Worm (Caenorhabditis elegans) whole organism, mixed stage, embryonic: Measurements from ENCODE around the gene F41G3.18.

ENCODE experiments used
- ceh-39 ChIP-seq: fragments of 150-350 bp; optimal IDR thresholded peaks from 2 replicates; lab custom pipeline; 2014; ENCODE audit warnings: missing biosample characterization, missing genetic modification characterization
- ces-1 ChIP-seq: fragments of 150-350 bp; optimal IDR thresholded peaks from 2 replicates; lab custom pipeline; 2014; ENCODE audit warnings: missing biosample characterization, missing genetic modification reagents, missing genetic modification characterization
- elt-1 ChIP-seq: sonication (generic microtip); optimal IDR thresholded peaks from 2 replicates; lab custom pipeline; 2017; ENCODE audit warnings: missing genetic modification characterization, mild to moderate bottlenecking, missing compliant biosample characterization, antibody characterized with exemption, moderate library complexity, borderline replicate concordance; ENCODE audit not compliant: insufficient read depth
- flh-1 ChIP-seq: fragments of 200-800 bp; sonication (Bioruptor generic); optimal IDR thresholded peaks from 2 replicates; lab custom pipeline; 2018; ENCODE audit warnings: mild to moderate bottlenecking, missing genetic modification characterization, moderate library complexity, missing compliant biosample characterization
- lin-13 ChIP-seq: fragments of 150-350 bp; optimal IDR thresholded peaks from 2 replicates; lab custom pipeline; 2014; ENCODE audit warnings: missing biosample characterization, missing genetic modification characterization
- nhr-237 ChIP-seq: fragments of 150-350 bp; optimal IDR thresholded peaks from 2 replicates; lab custom pipeline; 2014; ENCODE audit warnings: missing biosample characterization, missing genetic modification characterization
- nhr-28 ChIP-seq: fragments of 150-350 bp; optimal IDR thresholded peaks from 2 replicates; lab custom pipeline; 2014; ENCODE audit warnings: missing biosample characterization, missing genetic modification characterization
- nhr-76 ChIP-seq: sonication (generic microtip); optimal IDR thresholded peaks from 2 replicates; lab custom pipeline; 2017; ENCODE audit warnings: missing biosample characterization, missing genetic modification characterization
- sptf-1 ChIP-seq: sonication (generic microtip); optimal IDR thresholded peaks from 2 replicates; lab custom pipeline; 2017; ENCODE audit warnings: mild to moderate bottlenecking, missing genetic modification characterization, moderate library complexity, missing compliant biosample characterization
- unc-62 ChIP-seq: fragments of 150-350 bp; optimal IDR thresholded peaks from 2 replicates; lab custom pipeline; 2014; ENCODE audit warnings: missing biosample characterization, missing genetic modification reagents, missing genetic modification characterization

- TF ChIP-seq flh-1: no peak
- no peak for TF ChIP-seq unc-62
- no peak for TF ChIP-seq elt-1 (tag; lab: Kevin White, UChicago)
- TF ChIP-seq sptf-1 (tag; lab: Kevin White, UChicago): no peak
- no peak for TF ChIP-seq lin-13
- no peak for TF ChIP-seq ceh-39 (tag; lab: Kevin White, UChicago)
- TF ChIP-seq nhr-237 (tag; lab: Kevin White, UChicago): no peak
- TF ChIP-seq nhr-76 (tag; lab: Kevin White, UChicago): no peak
- no peak for TF ChIP-seq nhr-28 (tag; lab: Kevin White, UChicago)
- no peak for TF ChIP-seq ces-1
Measured at ce11 chrII:6801262-6801661, 33.1 kb downstream of the F41G3.18 start.
